Worm (Caenorhabditis elegans): ENCODE results near the gene lurp-3.

- no peak for TF ChIP-seq him-1 (tag; optimal IDR thresholded peaks at IDR 0.05)
- no peak for TF ChIP-seq dao-5 (tag; optimal IDR thresholded peaks at IDR 0.05)
Observed at ce11 chrV:13485732-13486131, 30.2 kb downstream of the lurp-3 start.
